Fruit fly (Drosophila melanogaster): Measurements from ENCODE around the gene CG31659.

The CG31659 gene

dm6 chr2L:1399434-1399833 lies 39.8 kb upstream of the CG31659 start (continued):
- TF ChIP-seq cg (GFP tag; optimal IDR thresholded peaks at IDR 0.05) = peak; percentile 37
- TF ChIP-seq trh (GFP tag; optimal IDR thresholded peaks at IDR 0.05) = no peak
- no peak for TF ChIP-seq Taf1 (GFP tag; IDR thresholded peaks at IDR 0.05)
- 0 out of 2 replicates have a peak, but pooled peaks have one; percentile 18 for TF ChIP-seq ara (GFP tag; IDR thresholded peaks at IDR 0.05)
- TF ChIP-seq Myb (GFP tag; optimal IDR thresholded peaks at IDR 0.05) = no peak
- TF ChIP-seq CG33557 (GFP tag; optimal IDR thresholded peaks at IDR 0.05) = peak; percentile 3
- 0 out of 3 replicates have a peak, but pooled peaks have one; percentile 7 for TF ChIP-seq so (GFP tag; IDR thresholded peaks at IDR 0.05)
- peak; percentile 24 for TF ChIP-seq CG8089 (GFP tag; optimal IDR thresholded peaks at IDR 0.05)
- TF ChIP-seq fd64A (GFP tag; optimal IDR thresholded peaks at IDR 0.05) = peak; percentile 38
- TF ChIP-seq bigmax (GFP tag; optimal IDR thresholded peaks at IDR 0.05) = no peak
- no peak for TF ChIP-seq CG11504 (tag; optimal IDR thresholded peaks at IDR 0.05)

- TF ChIP-seq CG31365 (tag; optimal IDR thresholded peaks at IDR 0.05) = no peak
- TF ChIP-seq CG3847 (GFP tag; IDR thresholded peaks at IDR 0.05) = no peak
- no peak for TF ChIP-seq CG14667 (GFP tag; IDR thresholded peaks at IDR 0.05)
- TF ChIP-seq CG9797 (GFP tag; optimal IDR thresholded peaks at IDR 0.05) = no peak
- 0 out of 2 replicates have a peak, but pooled peaks have one; percentile 26 for TF ChIP-seq Drgx (GFP tag; IDR thresholded peaks at IDR 0.05)
- TF ChIP-seq Blimp-1 (GFP tag; optimal IDR thresholded peaks at IDR 0.05) = peak; percentile 20
- TF ChIP-seq kah (GFP tag; optimal IDR thresholded peaks at IDR 0.05) = no peak
- TF ChIP-seq Oaz (GFP tag; IDR thresholded peaks at IDR 0.05) = no peak
- peak; percentile 14 for TF ChIP-seq CG8388 (GFP tag; optimal IDR thresholded peaks at IDR 0.05)
- no peak for TF ChIP-seq wek (GFP tag; optimal IDR thresholded peaks at IDR 0.05)
- TF ChIP-seq CG1602 (GFP tag; optimal IDR thresholded peaks at IDR 0.05) = no peak
- no peak for TF ChIP-seq Mrtf (GFP tag; IDR thresholded peaks at IDR 0.05)
- TF ChIP-seq CG12071 (GFP tag; optimal IDR thresholded peaks at IDR 0.05) = no peak
- no peak for TF ChIP-seq Bgb (GFP tag; IDR thresholded peaks at IDR 0.05; ENCODE audit: partially characterized antibody)
- no peak for TF ChIP-seq sd (tag; optimal IDR thresholded peaks at IDR 0.05)
- no peak for TF ChIP-seq CG8924 (tag; optimal IDR thresholded peaks at IDR 0.05)
- no peak for TF ChIP-seq gsb (GFP tag; IDR thresholded peaks at IDR 0.05)
- TF ChIP-seq CG2712 (tag; optimal IDR thresholded peaks at IDR 0.05) = peak; percentile 24
- TF ChIP-seq Dp (GFP tag; optimal IDR thresholded peaks at IDR 0.05) = no peak
- peak; percentile 2 for TF ChIP-seq CG7839 (tag; optimal IDR thresholded peaks at IDR 0.05)
- no peak for TF ChIP-seq cas (GFP tag; IDR thresholded peaks at IDR 0.05)
- no peak for TF ChIP-seq GATAe (GFP tag; conservative IDR thresholded peaks at IDR 0.05)
- TF ChIP-seq CG3995 (GFP tag; optimal IDR thresholded peaks at IDR 0.05) = no peak
- no peak for TF ChIP-seq CG17568 (GFP tag; optimal IDR thresholded peaks at IDR 0.05)
- TF ChIP-seq CG34376 (GFP tag; optimal IDR thresholded peaks at IDR 0.05) = no peak
- TF ChIP-seq luna (GFP tag; optimal IDR thresholded peaks at IDR 0.05) = no peak
- no peak for TF ChIP-seq Mad (GFP tag; optimal IDR thresholded peaks at IDR 0.05)
- no peak for TF ChIP-seq Side (GFP tag; optimal IDR thresholded peaks at IDR 0.05)
- TF ChIP-seq E2f1 (GFP tag; IDR thresholded peaks at IDR 0.05) = peak; percentile 26; the same call in 1 of the 2 replicates
- no peak for TF ChIP-seq unc-4 (GFP tag; IDR thresholded peaks at IDR 0.05; ENCODE audit: partially characterized antibody)
- no peak for TF ChIP-seq sug (tag; optimal IDR thresholded peaks at IDR 0.05)
- TF ChIP-seq Asciz (GFP tag; optimal IDR thresholded peaks at IDR 0.05) = no peak
- peak; percentile 1 for TF ChIP-seq CG12391 (tag; optimal IDR thresholded peaks at IDR 0.05)
- TF ChIP-seq CG15011 (GFP tag; optimal IDR thresholded peaks at IDR 0.05) = no peak
- TF ChIP-seq CG1647 (GFP tag; optimal IDR thresholded peaks at IDR 0.05) = no peak
- no peak for TF ChIP-seq CG13424 (tag; optimal IDR thresholded peaks at IDR 0.05)
- no peak for TF ChIP-seq pho (GFP tag; optimal IDR thresholded peaks at IDR 0.05)
- TF ChIP-seq Max (GFP tag; optimal IDR thresholded peaks at IDR 0.05) = no peak
- TF ChIP-seq CG18476 (GFP tag; optimal IDR thresholded peaks at IDR 0.05) = no peak
Observed at dm6 chr2L:1393611-1394010, 34.0 kb upstream of the CG31659 start.

Measured in whole organism, embryonic.